Fruit fly (Drosophila melanogaster): ENCODE results near the gene CG42554.

- TF ChIP-seq CG8632 (GFP tag; optimal IDR thresholded peaks at IDR 0.05) (no peak), topi (GFP tag; optimal IDR thresholded peaks at IDR 0.05) (peak; percentile 15), ss (GFP tag; optimal IDR thresholded peaks at IDR 0.05) (no peak), Gug (GFP tag; IDR thresholded peaks at IDR 0.05) (0 out of 2 replicates have a peak, but pooled peaks have one; percentile 15), Sox14 (GFP tag; optimal IDR thresholded peaks at IDR 0.05) (no peak), OdsH (GFP tag; optimal IDR thresholded peaks at IDR 0.05) (no peak), Blimp-1 (GFP tag; optimal IDR thresholded peaks at IDR 0.05) (no peak)
Measured at dm6 chr3L:884239-884638, 48.8 kb downstream of the CG42554 start.

Measured in whole organism, prepupa.